Worm (Caenorhabditis elegans) whole organism, L2 larva: ENCODE measurements around the gene F09C6.16.

Experiments
- C34F6.9 ChIP-seq: fragments of 150-350 bp; optimal IDR thresholded peaks from 2 replicates; lab custom pipeline; 2014; ENCODE audit warnings: missing biosample characterization, missing genetic modification characterization
- Y55F3AM.14 ChIP-seq: fragments of 200-800 bp; sonication (Bioruptor generic); optimal IDR thresholded peaks from 2 replicates; lab custom pipeline; 2018; ENCODE audit warnings: mild to moderate bottlenecking, missing genetic modification characterization, missing compliant biosample characterization
- alr-1 ChIP-seq: fragments of 150-350 bp; optimal IDR thresholded peaks from 2 replicates; lab custom pipeline; 2014; ENCODE audit warnings: missing biosample characterization, missing genetic modification characterization
- aly-2 ChIP-seq: fragments of 150-350 bp; optimal IDR thresholded peaks from 2 replicates; lab custom pipeline; 2014; ENCODE audit warnings: missing biosample characterization, missing genetic modification characterization
- blmp-1 ChIP-seq: sonication (generic microtip); optimal IDR thresholded peaks from 2 replicates; lab custom pipeline; 2017; ENCODE audit warnings: missing genetic modification characterization, mild to moderate bottlenecking, missing compliant biosample characterization, antibody characterized with exemption, moderate library complexity; ENCODE audit not compliant: insufficient read depth
- ceh-16 ChIP-seq: fragments of 150-350 bp; optimal IDR thresholded peaks from 2 replicates; lab custom pipeline; 2014; ENCODE audit warnings: missing biosample characterization, missing genetic modification characterization
- ceh-82 ChIP-seq: fragments of 150-350 bp; optimal IDR thresholded peaks from 2 replicates; lab custom pipeline; 2014; ENCODE audit warnings: missing biosample characterization, missing genetic modification characterization
- crh-2 ChIP-seq: sonication (generic microtip); optimal IDR thresholded peaks from 2 replicates; lab custom pipeline; 2017; ENCODE audit warnings: missing biosample characterization, missing genetic modification characterization
- dmd-4 ChIP-seq: sonication (generic microtip); optimal IDR thresholded peaks from 2 replicates; lab custom pipeline; 2017; ENCODE audit warnings: missing biosample characterization, missing genetic modification characterization
- egl-27 ChIP-seq: sonication (generic microtip); optimal IDR thresholded peaks from 3 replicates; lab custom pipeline; 2017; ENCODE audit warnings: missing biosample characterization, missing genetic modification reagents, missing genetic modification characterization
- elt-1 ChIP-seq: fragments of 150-350 bp; optimal IDR thresholded peaks from 2 replicates; lab custom pipeline; 2014; ENCODE audit warnings: missing biosample characterization, missing genetic modification characterization
- fos-1 ChIP-seq: fragments of 150-350 bp; optimal IDR thresholded peaks from 2 replicates; lab custom pipeline; 2014; ENCODE audit warnings: missing biosample characterization, missing genetic modification characterization
- gmeb-1 ChIP-seq: fragments of 150-350 bp; optimal IDR thresholded peaks from 2 replicates; lab custom pipeline; 2014; ENCODE audit warnings: missing biosample characterization, missing genetic modification characterization
- lsy-2 ChIP-seq, 2 experiments: fragments of 150-350 bp in 1 of 2; sonication (generic microtip) in 1 of 2; optimal IDR thresholded peaks; 2 replicates each; lab custom pipeline; 2014 to 2017; ENCODE audit warnings: missing biosample characterization in 2 of 2, missing genetic modification characterization in 2 of 2
- mab-5 ChIP-seq: fragments of 150-350 bp; optimal IDR thresholded peaks from 2 replicates; lab custom pipeline; 2014; ENCODE audit warnings: missing biosample characterization, missing genetic modification characterization
- mbf-1 ChIP-seq: sonication (generic microtip); optimal IDR thresholded peaks from 2 replicates; lab custom pipeline; 2017; ENCODE audit warnings: missing biosample characterization, missing genetic modification characterization
- mdl-1 ChIP-seq, 2 experiments: fragments of 150-350 bp in 1 of 2; sonication (generic microtip) in 1 of 2; optimal IDR thresholded peaks; 2 replicates each; lab custom pipeline; 2017; ENCODE audit warnings: missing biosample characterization in 2 of 2, missing genetic modification characterization in 2 of 2
- nhr-10 ChIP-seq: sonication (generic microtip); optimal IDR thresholded peaks from 2 replicates; lab custom pipeline; 2017; ENCODE audit warnings: missing biosample characterization, missing genetic modification characterization
- nhr-11 ChIP-seq: fragments of 150-350 bp; optimal IDR thresholded peaks from 2 replicates; lab custom pipeline; 2014; ENCODE audit warnings: missing biosample characterization, missing genetic modification characterization
- nhr-12 ChIP-seq: fragments of 150-350 bp; optimal IDR thresholded peaks from 2 replicates; lab custom pipeline; 2014; ENCODE audit warnings: missing biosample characterization, missing genetic modification characterization
- nhr-21 ChIP-seq: fragments of 150-350 bp; optimal IDR thresholded peaks from 2 replicates; lab custom pipeline; 2014; ENCODE audit warnings: missing biosample characterization, missing genetic modification characterization
- nhr-23 ChIP-seq: fragments of 150-350 bp; optimal IDR thresholded peaks from 2 replicates; lab custom pipeline; 2014; ENCODE audit warnings: missing biosample characterization, missing genetic modification reagents, missing genetic modification characterization
- nhr-237 ChIP-seq: fragments of 150-350 bp; optimal IDR thresholded peaks from 2 replicates; lab custom pipeline; 2014; ENCODE audit warnings: missing biosample characterization, missing genetic modification characterization
- nhr-25 ChIP-seq: fragments of 150-350 bp; sonication (generic microtip); optimal IDR thresholded peaks from 3 replicates; lab custom pipeline; 2014; ENCODE audit warnings: missing biosample characterization, missing genetic modification characterization
- nhr-6 ChIP-seq: fragments of 150-350 bp; optimal IDR thresholded peaks from 2 replicates; lab custom pipeline; 2014; ENCODE audit warnings: missing biosample characterization, missing genetic modification characterization
- nhr-77 ChIP-seq: fragments of 150-350 bp; optimal IDR thresholded peaks from 2 replicates; lab custom pipeline; 2014; ENCODE audit warnings: missing biosample characterization, missing genetic modification characterization
- peb-1 ChIP-seq: fragments of 150-350 bp; optimal IDR thresholded peaks from 2 replicates; lab custom pipeline; 2014; ENCODE audit warnings: missing biosample characterization, missing genetic modification characterization
- sem-4 ChIP-seq: fragments of 150-350 bp; optimal IDR thresholded peaks from 2 replicates; lab custom pipeline; 2014; ENCODE audit warnings: missing biosample characterization, missing genetic modification reagents, missing genetic modification characterization
- sma-3 ChIP-seq: sonication (generic microtip); optimal IDR thresholded peaks from 2 replicates; lab custom pipeline; 2016; ENCODE audit warnings: missing genetic modification reagents, missing genetic modification characterization, missing compliant biosample characterization
- sma-9 ChIP-seq, 2 experiments: fragments of 150-350 bp in 1 of 2; sonication (generic microtip) in 1 of 2; optimal IDR thresholded peaks; 2 replicates each; lab custom pipeline; 2014 to 2016; ENCODE audit warnings: missing genetic modification characterization in 2 of 2, mild to moderate bottlenecking in 1 of 2, missing biosample characterization in 1 of 2, missing compliant biosample characterization in 1 of 2, missing genetic modification reagents in 1 of 2, moderate library complexity in 1 of 2
- snpc-4 ChIP-seq: fragments of 150-350 bp; optimal IDR thresholded peaks from 2 replicates; lab custom pipeline; 2014; ENCODE audit warnings: missing biosample characterization, missing genetic modification characterization
- unc-55 ChIP-seq: fragments of 150-350 bp; sonication (generic microtip); optimal IDR thresholded peaks from 3 replicates; lab custom pipeline; 2014; ENCODE audit warnings: missing biosample characterization, missing genetic modification reagents, missing genetic modification characterization
- unc-62 ChIP-seq: fragments of 150-350 bp; optimal IDR thresholded peaks from 2 replicates; lab custom pipeline; 2014; ENCODE audit warnings: missing biosample characterization, missing genetic modification reagents, missing genetic modification characterization
- zag-1 ChIP-seq: fragments of 150-350 bp; optimal IDR thresholded peaks from 2 replicates; lab custom pipeline; 2014; ENCODE audit warnings: missing biosample characterization, missing genetic modification characterization
- ztf-1 ChIP-seq: fragments of 200-800 bp; sonication (Bioruptor generic); conservative IDR thresholded peaks from 2 replicates; pipeline ENCODE4 v1.3.6; 2022; ENCODE audit warnings: missing genetic modification characterization, missing compliant biosample characterization

Gene F09C6.16

DNA sequence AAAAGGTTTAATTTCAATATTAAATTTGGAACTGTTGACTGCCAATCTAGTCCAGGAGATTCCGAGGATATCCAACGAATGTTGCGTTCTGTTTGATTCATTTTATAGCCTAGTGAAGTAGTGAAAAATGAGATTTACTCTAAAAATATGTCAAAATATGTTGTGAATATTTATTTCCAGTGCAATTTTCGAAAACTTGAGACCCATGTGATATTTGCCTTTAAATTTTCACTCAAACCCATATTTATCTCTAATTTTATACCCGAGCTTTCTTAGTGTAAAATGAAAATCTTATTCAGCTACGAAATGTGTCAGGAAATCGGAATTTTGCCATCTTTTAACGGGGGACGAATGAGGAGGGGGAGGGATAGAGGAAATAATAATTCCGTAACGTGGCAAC is at the start of gene F09C6.16:
Gene F09C6.16 (minus strand): TSS at position 101 of the 400 bp plus-strand sequence.
- TF ChIP-seq nhr-6 (tag; lab: Kevin White, UChicago) = no peak
- no peak for TF ChIP-seq mbf-1
- TF ChIP-seq peb-1 (tag; lab: Kevin White, UChicago) = no peak
- TF ChIP-seq sma-3 (GFP tag; lab: Kevin White, UChicago) = no peak
- no peak for TF ChIP-seq ceh-82 (tag; lab: Kevin White, UChicago)
- no peak for TF ChIP-seq snpc-4 (tag; lab: Kevin White, UChicago)
- no peak for TF ChIP-seq nhr-23 (tag; lab: Kevin White, UChicago)
- TF ChIP-seq C34F6.9 (tag; lab: Kevin White, UChicago) = no peak
- TF ChIP-seq unc-55 (GFP tag; lab: Kevin White, UChicago) = no peak
- no peak for TF ChIP-seq nhr-12 (tag; lab: Kevin White, UChicago)
- no peak for TF ChIP-seq nhr-25 (tag; lab: Kevin White, UChicago)
- TF ChIP-seq nhr-21 = no peak
- TF ChIP-seq alr-1 (tag; lab: Kevin White, UChicago) = no peak
- no peak for TF ChIP-seq mab-5 (tag; lab: Kevin White, UChicago)
- TF ChIP-seq zag-1 (tag; lab: Kevin White, UChicago) = no peak
- no peak for TF ChIP-seq nhr-77 (tag; lab: Kevin White, UChicago)
- TF ChIP-seq gmeb-1 = no peak
- TF ChIP-seq egl-27 (tag; lab: Kevin White, UChicago) = no peak
- TF ChIP-seq nhr-10 (tag; lab: Kevin White, UChicago) = no peak
- TF ChIP-seq, all 48 proteins: peak for 0

DNA sequence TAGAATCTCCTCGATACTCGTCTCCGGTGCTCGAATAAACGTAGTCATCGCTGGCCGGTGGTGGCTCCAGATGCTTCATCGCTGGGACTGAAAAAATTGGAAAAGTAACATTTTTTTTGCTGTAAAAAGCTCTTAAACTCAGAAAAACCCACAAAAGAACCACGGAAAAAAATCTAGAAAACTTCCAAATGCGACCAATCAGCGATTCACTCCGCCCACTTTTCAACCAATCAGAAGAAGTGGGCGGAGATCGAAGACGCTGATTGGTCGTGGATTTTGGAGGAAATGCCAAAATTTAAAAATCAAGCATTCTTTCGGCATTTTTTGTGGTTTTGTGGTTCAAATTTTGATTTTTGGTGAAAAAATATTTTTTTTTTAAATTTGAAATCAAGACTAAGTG is 49.2 kb upstream of the F09C6.16 start:
- TF ChIP-seq elt-1 (tag; lab: Kevin White, UChicago) (no peak), nhr-11 (no peak), nhr-25 (tag; lab: Kevin White, UChicago) (no peak), nhr-237 (tag; lab: Kevin White, UChicago) (no peak), fos-1 (tag; lab: Kevin White, UChicago) (no peak), zag-1 (tag; lab: Kevin White, UChicago) (no peak)

DNA sequence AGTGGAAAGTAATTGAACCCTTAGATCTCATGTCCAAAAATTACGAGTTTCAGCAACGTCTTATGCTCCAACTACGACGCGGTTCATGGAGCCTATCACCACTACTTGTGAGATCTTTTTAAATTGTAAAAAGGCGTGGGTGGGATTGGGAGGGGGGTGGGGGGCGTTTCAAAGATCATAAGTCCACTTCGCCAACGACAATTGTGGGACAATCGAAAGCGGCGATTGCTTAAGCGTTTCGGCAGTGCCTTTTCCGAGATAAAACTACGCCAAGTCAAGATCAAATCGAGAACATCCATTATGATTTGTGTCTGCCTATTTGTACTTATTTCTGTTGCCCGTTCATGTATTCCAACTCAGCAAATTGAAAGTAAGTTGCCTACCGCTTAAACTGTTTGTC is 46.5 kb upstream of the F09C6.16 start, which contains the start of gene clec-239:
Gene clec-239 (plus strand): TSS at position 301 of the 400 bp plus-strand sequence.
- TF ChIP-seq nhr-21 = no peak
- TF ChIP-seq aly-2 (tag; lab: Kevin White, UChicago) = no peak

- TF ChIP-seq elt-1 (tag; lab: Kevin White, UChicago) (no peak), lsy-2 (tag; optimal IDR thresholded peaks at IDR 0.05; lab: Kevin White, UChicago) (no peak), ceh-16 (tag; lab: Kevin White, UChicago) (no peak), alr-1 (tag; lab: Kevin White, UChicago) (no peak), sem-4 (no peak), nhr-21 (no peak), Y55F3AM.14 (GFP tag; lab: Kevin White, UChicago) (no peak), crh-2 (tag; lab: Kevin White, UChicago) (no peak), gmeb-1 (no peak), blmp-1 (tag; lab: Kevin White, UChicago) (no peak), ztf-1 (GFP tag; lab: Robert Waterston, UW) (no peak), sma-3 (GFP tag; lab: Kevin White, UChicago) (no peak), mdl-1 (tag; optimal IDR thresholded peaks at IDR 0.05; lab: Kevin White, UChicago) (no peak), unc-62 (GFP tag; lab: Kevin White, UChicago) (no peak), nhr-11 (no peak), nhr-6 (tag; lab: Kevin White, UChicago) (no peak), mab-5 (tag; lab: Kevin White, UChicago) (no peak), C34F6.9 (tag; lab: Kevin White, UChicago) (no peak), sma-9 (GFP tag; optimal IDR thresholded peaks at IDR 0.05; lab: Kevin White, UChicago) (no peak), sma-9 (tag; optimal IDR thresholded peaks at IDR 0.05; lab: Kevin White, UChicago) (no peak), dmd-4 (tag; lab: Kevin White, UChicago) (no peak)
Measured at ce11 chrV:16954766-16955165, 45.0 kb upstream of the F09C6.16 start, which contains the start of gene srh-206. TSS of gene srh-206 (minus strand) at chrV:16954866.
